Fruit fly (Drosophila melanogaster): ENCODE data around the gene gb.

DNA sequence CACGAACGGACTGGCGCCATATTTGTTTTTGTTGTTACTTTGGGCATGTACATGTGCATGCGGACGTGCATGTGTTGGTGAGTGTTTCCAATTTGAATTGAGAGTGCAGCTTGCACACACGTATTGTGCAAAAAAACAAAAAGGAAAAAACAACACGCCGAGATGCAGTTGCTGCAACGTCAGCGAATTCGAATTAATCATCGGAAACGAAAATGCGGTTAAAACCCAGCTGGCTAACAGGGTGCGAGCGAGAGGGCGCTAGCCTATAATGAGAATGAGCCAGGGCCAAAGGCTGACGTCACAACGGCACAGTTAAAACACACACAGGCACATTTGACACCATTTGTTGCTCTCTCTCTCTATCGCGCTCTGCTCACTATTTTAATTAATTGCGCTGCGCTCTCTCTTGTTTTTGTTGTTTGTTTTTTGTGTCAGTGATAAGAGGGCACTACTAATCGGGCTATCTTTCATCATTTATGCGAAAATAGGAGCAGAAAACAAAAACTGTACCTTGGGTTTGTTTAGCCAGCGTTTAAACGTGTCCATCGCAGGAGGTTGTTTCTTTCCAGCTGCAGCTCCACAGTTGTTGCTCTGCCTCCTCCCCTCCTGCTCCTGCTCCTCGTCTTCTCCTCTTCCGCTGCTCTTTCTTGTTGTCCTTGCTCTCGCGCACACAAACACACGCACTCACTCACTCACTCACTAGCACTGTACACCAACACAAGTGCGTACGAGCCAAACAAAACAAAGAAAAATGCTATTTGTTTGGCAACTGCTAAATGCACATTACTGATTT is 38.0 kb upstream of the gb start:
- TF ChIP-seq fru (GFP tag; optimal IDR thresholded peaks at IDR 0.05) (no peak), lola (GFP tag; optimal IDR thresholded peaks at IDR 0.05) (no peak), Sp1 (GFP tag; optimal IDR thresholded peaks at IDR 0.05) (no peak), GATAd (GFP tag; optimal IDR thresholded peaks at IDR 0.05) (no peak), HLH106 (tag; optimal IDR thresholded peaks at IDR 0.05) (no peak), dmrt93B (GFP tag; optimal IDR thresholded peaks at IDR 0.05) (no peak), tai (GFP tag; optimal IDR thresholded peaks at IDR 0.05) (no peak), Hr78 (GFP tag; optimal IDR thresholded peaks at IDR 0.05) (no peak), dsf (GFP tag; optimal IDR thresholded peaks at IDR 0.05; ENCODE audit: borderline replicate concordance) (no peak), Hnf4 (GFP tag; optimal IDR thresholded peaks at IDR 0.05) (no peak)
